Fruit fly (Drosophila melanogaster): ENCODE data around the gene CG10920.

The CG10920 gene

dm6 chrX:7901153-7902038, 47.4 kb upstream of the CG10920 start, which contains the start of the genes RpS6 and bys (continued):
- peak; percentile 19 for TF ChIP-seq fd64A (GFP tag; optimal IDR thresholded peaks at IDR 0.05)
- TF ChIP-seq MESR4 (GFP tag; optimal IDR thresholded peaks at IDR 0.05) = peak; percentile 93
- peak; percentile 22 for TF ChIP-seq HLH54F (GFP tag; optimal IDR thresholded peaks at IDR 0.05)
- peak; percentile 76 for TF ChIP-seq Dref (GFP tag; IDR thresholded peaks at IDR 0.05)
- TF ChIP-seq CG4282 (GFP tag; optimal IDR thresholded peaks at IDR 0.05) = no peak
- TF ChIP-seq CG11456 (GFP tag; IDR thresholded peaks at IDR 0.05) = peak; percentile 81
- TF ChIP-seq ase (GFP tag; IDR thresholded peaks at IDR 0.05) = peak; percentile 61; the same call in 1 of the 3 replicates
- no peak for TF ChIP-seq CG17186 (GFP tag; optimal IDR thresholded peaks at IDR 0.05)
- peak; percentile 76 for TF ChIP-seq CG13287 (GFP tag; IDR thresholded peaks at IDR 0.05; ENCODE audit: partially characterized antibody)
- TF ChIP-seq CG12219 (GFP tag; optimal IDR thresholded peaks at IDR 0.05) = peak; percentile 20
- no peak for TF ChIP-seq sens (GFP tag)
- peak; percentile 25; the same call in 1 of the 3 replicates for TF ChIP-seq Dbx (GFP tag; IDR thresholded peaks at IDR 0.05)
- TF ChIP-seq MBD-R2 (GFP tag; IDR thresholded peaks at IDR 0.05) = peak; percentile 38
- TF ChIP-seq CG11723 (GFP tag; optimal IDR thresholded peaks at IDR 0.05) = peak; percentile 13
- TF ChIP-seq eyg (GFP tag; optimal IDR thresholded peaks at IDR 0.05) = peak; percentile 6
- peak; percentile 58 for TF ChIP-seq pzg (GFP tag; optimal IDR thresholded peaks at IDR 0.05)
- no peak for TF ChIP-seq Neu2 (GFP tag; optimal IDR thresholded peaks at IDR 0.05; ENCODE audit: borderline replicate concordance)
- peak; percentile 80 for TF ChIP-seq Dll (GFP tag; IDR thresholded peaks at IDR 0.05; ENCODE audit: partially characterized antibody)
- no peak for TF ChIP-seq CG8478 (optimal IDR thresholded peaks at IDR 0.05)
- TF ChIP-seq Bgb (GFP tag; IDR thresholded peaks at IDR 0.05; ENCODE audit: partially characterized antibody) = peak; percentile 84
- peak; percentile 2 for TF ChIP-seq CG7745 (tag; optimal IDR thresholded peaks at IDR 0.05)
- TF ChIP-seq pho (GFP tag; optimal IDR thresholded peaks at IDR 0.05) = no peak
- TF ChIP-seq CG10565 (GFP tag; optimal IDR thresholded peaks at IDR 0.05) = no peak
- TF ChIP-seq lmd (GFP tag; IDR thresholded peaks at IDR 0.05) = peak; percentile 30; the same call in 1 of the 2 replicates
- TF ChIP-seq CG14014 (GFP tag; IDR thresholded peaks at IDR 0.05) = peak; percentile 42; the same call in 1 of the 2 replicates
- TF ChIP-seq chm (GFP tag; IDR thresholded peaks at IDR 0.05) = peak; percentile 65
- peak; percentile 41 for TF ChIP-seq kah (GFP tag; optimal IDR thresholded peaks at IDR 0.05)
- no peak for TF ChIP-seq gcm2 (GFP tag; optimal IDR thresholded peaks at IDR 0.05)
- TF ChIP-seq odd (GFP tag; optimal IDR thresholded peaks at IDR 0.05) = peak; percentile 51
- TF ChIP-seq CG3995 (GFP tag; optimal IDR thresholded peaks at IDR 0.05) = peak; percentile 22
- peak; percentile 45 for TF ChIP-seq CG16815 (GFP tag; optimal IDR thresholded peaks at IDR 0.05)
- TF ChIP-seq B-H1 (GFP tag; IDR thresholded peaks at IDR 0.05) = peak; percentile 14; the same call in 1 of the 3 replicates
- TF ChIP-seq CG6791 (GFP tag; IDR thresholded peaks at IDR 0.05; ENCODE audit: partially characterized antibody) = peak; percentile 83
- peak; percentile 77 for TF ChIP-seq BtbVII (GFP tag; optimal IDR thresholded peaks at IDR 0.05)
- TF ChIP-seq caup (GFP tag; optimal IDR thresholded peaks at IDR 0.05; ENCODE audit: severe bottlenecking) = peak; percentile 69
- TF ChIP-seq tgo (GFP tag; IDR thresholded peaks at IDR 0.05) = peak; percentile 29; the same call in 1 of the 3 replicates
- peak; percentile 58; the same call in 1 of the 3 replicates for TF ChIP-seq H15 (GFP tag; IDR thresholded peaks at IDR 0.05)
- TF ChIP-seq Sox102F (GFP tag; optimal IDR thresholded peaks at IDR 0.05) = no peak
- no peak for TF ChIP-seq br (optimal IDR thresholded peaks at IDR 0.05)
- peak; percentile 5; the same call in 1 of the 2 replicates for TF ChIP-seq CG6689 (GFP tag; IDR thresholded peaks at IDR 0.05)
- TF ChIP-seq Hr51 (GFP tag; optimal IDR thresholded peaks at IDR 0.05) = no peak
- peak; percentile 46; the same call in 1 of the 2 replicates for TF ChIP-seq CG17328 (GFP tag; IDR thresholded peaks at IDR 0.05)
- TF ChIP-seq Med (GFP tag) = peak; percentile 89
- peak; percentile 65 for TF ChIP-seq CG12659 (GFP tag; optimal IDR thresholded peaks at IDR 0.05)
- TF ChIP-seq kay (GFP tag; optimal IDR thresholded peaks at IDR 0.05) = no peak
- no peak for TF ChIP-seq CG17612 (GFP tag; IDR thresholded peaks at IDR 0.05)
- peak; percentile 73 for TF ChIP-seq CG32532 (GFP tag; IDR thresholded peaks at IDR 0.05)
- peak; percentile 64 for TF ChIP-seq schlank (tag; optimal IDR thresholded peaks at IDR 0.05)
